Worm (Caenorhabditis elegans) whole organism, L3 larva: ENCODE data around the gene btb-4.

Source experiments
- aly-2 ChIP-seq: fragments of 150-350 bp; optimal IDR thresholded peaks from 2 replicates; lab custom pipeline; 2014; ENCODE audit warnings: missing biosample characterization, missing genetic modification characterization
- ama-1 ChIP-seq: fragments of 150-350 bp; optimal IDR thresholded peaks from 2 replicates; lab custom pipeline; 2018
- elt-2 ChIP-seq: sonication (generic microtip); optimal IDR thresholded peaks from 2 replicates; lab custom pipeline; 2016; ENCODE audit warnings: missing genetic modification reagents, mild to moderate bottlenecking, missing genetic modification characterization, missing compliant biosample characterization
- lin-15B ChIP-seq: fragments of 150-350 bp; optimal IDR thresholded peaks from 2 replicates; lab custom pipeline; 2014; ENCODE audit warnings: missing biosample characterization, missing genetic modification characterization
- nhr-12 ChIP-seq: fragments of 150-350 bp; optimal IDR thresholded peaks from 2 replicates; lab custom pipeline; 2014; ENCODE audit warnings: missing biosample characterization, missing genetic modification characterization
- ztf-4 ChIP-seq: fragments of 150-350 bp; optimal IDR thresholded peaks from 2 replicates; lab custom pipeline; 2014; ENCODE audit warnings: missing biosample characterization, missing genetic modification characterization

DNA sequence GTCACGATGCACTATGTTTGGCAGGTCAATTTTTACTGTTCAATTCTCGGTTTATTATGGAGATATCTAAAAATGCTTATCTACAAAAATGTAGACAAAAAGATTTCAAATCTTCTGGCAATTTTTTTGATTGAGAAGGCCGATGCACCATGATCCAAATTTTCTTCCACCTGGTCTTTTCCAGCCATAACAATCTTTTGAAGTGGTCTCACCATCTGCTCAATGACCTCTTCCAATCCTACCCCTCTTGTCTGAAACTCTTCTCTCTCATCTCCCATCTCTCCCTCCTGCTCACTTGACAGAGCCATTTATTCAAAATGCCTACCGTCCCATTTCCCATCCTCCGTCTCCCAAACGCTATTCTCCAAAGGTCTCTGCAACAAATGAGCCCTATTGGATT is 19.3 kb downstream of the btb-4 start, which contains the start of gene fbxb-35:
- TF ChIP-seq elt-2, result no peak
- no peak for TF ChIP-seq nhr-12 (tag; lab: Kevin White, UChicago)
- TF ChIP-seq ztf-4 (tag; lab: Kevin White, UChicago), result no peak
- TF ChIP-seq ama-1 (lab: Kevin White, UChicago), result no peak
- TF ChIP-seq aly-2, result no peak
- TF ChIP-seq lin-15B (tag; lab: Kevin White, UChicago), result no peak
